Fruit fly (Drosophila melanogaster): ENCODE data around the gene TBC1D23.

TBC1D23 gene

DNA sequence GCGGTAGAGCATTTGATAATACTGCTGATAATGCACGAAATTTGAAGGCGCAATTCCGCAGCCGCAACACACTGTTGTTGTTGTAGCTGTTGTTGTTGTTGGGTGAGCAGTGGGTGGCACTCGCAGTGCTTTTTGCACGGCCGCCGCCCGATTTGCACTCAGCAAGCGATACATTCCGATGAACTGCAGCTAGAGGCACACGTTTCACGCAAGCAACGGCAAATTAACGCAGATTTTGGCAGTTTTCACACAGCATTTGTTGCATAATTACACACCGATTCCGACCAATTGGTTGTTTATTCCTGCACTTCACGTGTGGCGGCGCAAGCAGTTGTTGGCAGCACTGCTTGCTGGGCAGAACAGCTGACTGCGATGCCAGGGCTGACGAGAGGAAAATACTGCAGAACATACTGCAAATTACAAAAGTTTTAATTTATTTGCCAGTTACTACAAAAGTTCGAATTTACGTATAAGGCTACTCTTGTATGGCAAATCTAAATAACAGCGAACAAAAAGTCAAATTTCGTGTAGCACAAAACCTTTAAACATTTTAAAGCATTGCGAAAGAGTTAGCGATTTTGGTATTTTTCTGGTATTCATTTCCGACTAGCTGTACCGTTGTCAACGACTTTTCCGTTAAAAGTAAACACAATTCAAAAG lies 21.0 kb upstream of the TBC1D23 start, which contains the start of the genes PolrMT and CG14339 (continued):
- TF ChIP-seq CG4360 (GFP tag; IDR thresholded peaks at IDR 0.05) (peak; percentile 97), Optix (GFP tag; IDR thresholded peaks at IDR 0.05) (0 out of 3 replicates have a peak, but pooled peaks have one; percentile 41), CG9437 (GFP tag; optimal IDR thresholded peaks at IDR 0.05) (peak; percentile 46), Sin3A (optimal IDR thresholded peaks at IDR 0.05) (peak; percentile 85), hkb (optimal IDR thresholded peaks at IDR 0.05) (peak; percentile 45), hkb (GFP tag; IDR thresholded peaks at IDR 0.05) (0 out of 2 replicates have a peak, but pooled peaks have one; percentile 11), CG4730 (GFP tag; IDR thresholded peaks at IDR 0.05) (0 out of 2 replicates have a peak, but pooled peaks have one; percentile 7), Dip3 (GFP tag; optimal IDR thresholded peaks at IDR 0.05) (peak; percentile 13), MBD-R2 (GFP tag; IDR thresholded peaks at IDR 0.05) (peak; percentile 94), Neu2 (GFP tag; optimal IDR thresholded peaks at IDR 0.05; ENCODE audit: borderline replicate concordance) (peak; percentile 2), rib (GFP tag; IDR thresholded peaks at IDR 0.05) (no peak), ken (GFP tag; IDR thresholded peaks at IDR 0.05) (0 out of 3 replicates have a peak, but pooled peaks have one; percentile 14), CG17328 (GFP tag; IDR thresholded peaks at IDR 0.05) (0 out of 2 replicates have a peak, but pooled peaks have one; percentile 11), HmgD (GFP tag; optimal IDR thresholded peaks at IDR 0.05) (peak; percentile 73), CG15514 (GFP tag; optimal IDR thresholded peaks at IDR 0.05) (peak; percentile 39), Aef1 (GFP tag; IDR thresholded peaks at IDR 0.05) (peak; percentile 48; the same call in 2 of the 3 replicates), CG9609 (GFP tag; optimal IDR thresholded peaks at IDR 0.05) (peak; percentile 54)

dm6 chr2L:1112641-1113040 lies 16.5 kb upstream of the TBC1D23 start, which contains the start of gene CG14340:
Gene CG14340 (plus strand): TSS chr2L:1112941.
- TF ChIP-seq NC2α (GFP tag; optimal IDR thresholded peaks at IDR 0.05) (no peak), CG10147 (GFP tag; optimal IDR thresholded peaks at IDR 0.05) (no peak), Dfd (GFP tag; optimal IDR thresholded peaks at IDR 0.05) (no peak), Meics (GFP tag; optimal IDR thresholded peaks at IDR 0.05) (no peak), ap (GFP tag; IDR thresholded peaks at IDR 0.05) (no peak), CG6813 (GFP tag; optimal IDR thresholded peaks at IDR 0.05) (no peak), Sry-δ (GFP tag; optimal IDR thresholded peaks at IDR 0.05) (no peak), Asciz (GFP tag; optimal IDR thresholded peaks at IDR 0.05) (no peak), CG13775 (GFP tag; optimal IDR thresholded peaks at IDR 0.05) (no peak)

- TF ChIP-seq CG8089 (GFP tag; optimal IDR thresholded peaks at IDR 0.05) (no peak), CG2129 (GFP tag; IDR thresholded peaks at IDR 0.05; ENCODE audit: partially characterized antibody) (no peak), chif (GFP tag; optimal IDR thresholded peaks at IDR 0.05) (no peak), sd (tag; optimal IDR thresholded peaks at IDR 0.05) (peak; percentile 26), tll (GFP tag; optimal IDR thresholded peaks at IDR 0.05) (no peak), cwo (GFP tag; optimal IDR thresholded peaks at IDR 0.05) (peak; percentile 40), Atf3 (GFP tag; optimal IDR thresholded peaks at IDR 0.05) (no peak), gcm (GFP tag; optimal IDR thresholded peaks at IDR 0.05) (no peak), CG32532 (GFP tag; IDR thresholded peaks at IDR 0.05) (peak; percentile 49), kay (GFP tag; optimal IDR thresholded peaks at IDR 0.05) (no peak), Drgx (GFP tag; IDR thresholded peaks at IDR 0.05) (no peak), CG34376 (GFP tag; optimal IDR thresholded peaks at IDR 0.05) (peak; percentile 13), CG3847 (GFP tag; IDR thresholded peaks at IDR 0.05) (no peak), CG17912 (GFP tag; optimal IDR thresholded peaks at IDR 0.05) (no peak), Med (GFP tag) (peak; percentile 72), lab (GFP tag; optimal IDR thresholded peaks at IDR 0.05) (peak; percentile 32), salm (tag; optimal IDR thresholded peaks at IDR 0.05) (no peak), CG13894 (tag; optimal IDR thresholded peaks at IDR 0.05) (peak; percentile 50), CG5180 (GFP tag; optimal IDR thresholded peaks at IDR 0.05) (no peak), tup (GFP tag; optimal IDR thresholded peaks at IDR 0.05) (no peak), sug (tag; optimal IDR thresholded peaks at IDR 0.05) (peak; percentile 58), CG13424 (tag; optimal IDR thresholded peaks at IDR 0.05) (no peak), CTCF (GFP tag; optimal IDR thresholded peaks at IDR 0.05) (no peak)
These were observed 14.9 kb upstream of the TBC1D23 start for dm6 chr2L:1114230-1114629.

Measured in whole organism, embryonic.